Fruit fly (Drosophila melanogaster): ENCODE measurements around the gene RasGAP1.

Gene RasGAP1

dm6 chr3L:9899046-9899659, 44.1 kb upstream of the RasGAP1 start, which contains the start of gene nudE (continued):
- TF ChIP-seq Hmr (GFP tag; optimal IDR thresholded peaks at IDR 0.05) (peak; percentile 21), Sin3A (optimal IDR thresholded peaks at IDR 0.05) (peak; percentile 51), Dp (GFP tag; optimal IDR thresholded peaks at IDR 0.05) (peak; percentile 51), CG12155 (GFP tag; optimal IDR thresholded peaks at IDR 0.05) (peak; percentile 19), CG14050 (GFP tag; IDR thresholded peaks at IDR 0.05) (no peak), Bgb (GFP tag; IDR thresholded peaks at IDR 0.05; ENCODE audit: partially characterized antibody) (peak; percentile 22; the same call in 1 of the 2 replicates), so (GFP tag; IDR thresholded peaks at IDR 0.05) (no peak), CG3847 (GFP tag; IDR thresholded peaks at IDR 0.05) (peak; percentile 60), CG14710 (tag; optimal IDR thresholded peaks at IDR 0.05) (peak; percentile 10), Xrp1 (GFP tag; IDR thresholded peaks at IDR 0.05) (0 out of 2 replicates have a peak, but pooled peaks have one; percentile 21), CG18262 (tag; optimal IDR thresholded peaks at IDR 0.05) (no peak), CG10543 (GFP tag; optimal IDR thresholded peaks at IDR 0.05) (no peak), sna (GFP tag; IDR thresholded peaks at IDR 0.05; ENCODE audit: partially characterized antibody) (no peak), sisA (GFP tag; IDR thresholded peaks at IDR 0.05) (peak; percentile 18; the same call in 1 of the 2 replicates), dysf (GFP tag; IDR thresholded peaks at IDR 0.05) (0 out of 3 replicates have a peak, but pooled peaks have one; percentile 7), CG12744 (GFP tag; optimal IDR thresholded peaks at IDR 0.05) (no peak), MBD-R2 (GFP tag; IDR thresholded peaks at IDR 0.05) (peak; percentile 39), CG11695 (GFP tag; IDR thresholded peaks at IDR 0.05) (0 out of 3 replicates have a peak, but pooled peaks have one; percentile 25), zfh1 (GFP tag; IDR thresholded peaks at IDR 0.05) (peak; percentile 39; the same call in 1 of the 3 replicates), B-H1 (GFP tag; IDR thresholded peaks at IDR 0.05) (no peak), CG15696 (tag; optimal IDR thresholded peaks at IDR 0.05) (no peak), corto (GFP tag; optimal IDR thresholded peaks at IDR 0.05) (no peak), Mrtf (GFP tag; IDR thresholded peaks at IDR 0.05) (no peak), CG4820 (GFP tag; optimal IDR thresholded peaks at IDR 0.05) (peak; percentile 28), CG17361 (GFP tag; IDR thresholded peaks at IDR 0.05) (no peak), lilli (GFP tag; optimal IDR thresholded peaks at IDR 0.05) (peak; percentile 27), CG4730 (GFP tag; IDR thresholded peaks at IDR 0.05) (no peak), CG6791 (GFP tag; IDR thresholded peaks at IDR 0.05; ENCODE audit: partially characterized antibody) (no peak)

DNA sequence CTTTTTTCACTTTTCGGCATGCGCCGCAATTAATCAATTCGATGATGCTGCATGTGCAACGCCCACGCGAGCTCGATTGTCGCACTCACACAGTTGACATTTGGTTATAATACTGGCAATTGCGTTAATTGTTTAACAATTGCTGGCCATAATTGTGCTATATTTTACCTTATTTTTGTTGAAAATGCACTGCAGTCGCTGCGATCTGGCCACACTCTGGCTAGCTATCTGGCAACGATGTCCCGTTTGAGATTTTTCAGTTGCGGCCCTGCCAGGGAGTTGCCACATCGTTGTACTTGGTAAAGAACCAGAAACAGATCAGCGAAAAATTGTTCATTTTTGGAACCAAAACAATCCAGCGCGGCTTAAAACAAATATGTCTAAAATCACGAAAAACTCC, 43.3 kb upstream of the RasGAP1 start, which contains the start of the genes CG6707 and CG46387:
CG6707 (minus strand) TSS at position 221 of the 400 bp plus-strand sequence.
CG46387 (plus strand) TSS at position 272 of the 400 bp plus-strand sequence.
- TF ChIP-seq CG4820 (GFP tag; optimal IDR thresholded peaks at IDR 0.05) (no peak), CG13624 (GFP tag; optimal IDR thresholded peaks at IDR 0.05) (peak; percentile 47), Awh (GFP tag; IDR thresholded peaks at IDR 0.05) (no peak), CG14710 (tag; optimal IDR thresholded peaks at IDR 0.05) (peak; percentile 35), Elba2 (GFP tag; optimal IDR thresholded peaks at IDR 0.05) (peak; percentile 88), vfl (GFP tag; optimal IDR thresholded peaks at IDR 0.05) (no peak), Aef1 (GFP tag; IDR thresholded peaks at IDR 0.05) (no peak), NfI (GFP tag; optimal IDR thresholded peaks at IDR 0.05) (peak; percentile 50), Gug (GFP tag; IDR thresholded peaks at IDR 0.05) (peak; percentile 25; the same call in 1 of the 4 replicates), CG1792 (GFP tag; optimal IDR thresholded peaks at IDR 0.05) (no peak), CG7839 (tag; optimal IDR thresholded peaks at IDR 0.05) (no peak), caup (GFP tag; optimal IDR thresholded peaks at IDR 0.05; ENCODE audit: severe bottlenecking) (no peak), Nf-YC (tag; optimal IDR thresholded peaks at IDR 0.05) (no peak), CG9609 (GFP tag; optimal IDR thresholded peaks at IDR 0.05) (no peak), Tbp (GFP tag; optimal IDR thresholded peaks at IDR 0.05) (no peak), pnt (GFP tag; optimal IDR thresholded peaks at IDR 0.05) (no peak), CG8924 (tag; optimal IDR thresholded peaks at IDR 0.05) (peak; percentile 74), Xbp1 (GFP tag; optimal IDR thresholded peaks at IDR 0.05) (peak; percentile 25), Xrp1 (GFP tag; IDR thresholded peaks at IDR 0.05) (no peak), klu (GFP tag; IDR thresholded peaks at IDR 0.05) (no peak), CG34422 (GFP tag; IDR thresholded peaks at IDR 0.05) (peak; percentile 65; the same call in 1 of the 3 replicates), ind (GFP tag; optimal IDR thresholded peaks at IDR 0.05) (no peak), CG11456 (GFP tag; IDR thresholded peaks at IDR 0.05) (no peak), dpn (GFP tag; optimal IDR thresholded peaks at IDR 0.05) (peak in 1 of 2 experiments; percentile 46), CG7786 (GFP tag; optimal IDR thresholded peaks at IDR 0.05) (peak; percentile 3), Mad (GFP tag; optimal IDR thresholded peaks at IDR 0.05) (no peak)

Measured in whole organism, embryonic.